Fruit fly (Drosophila melanogaster) whole organism, prepupa: Measurements from ENCODE around the gene CG6163.

Experiments
- Blimp-1 ChIP-seq: fragments of 200-800 bp; sonication (Bioruptor generic); optimal IDR thresholded peaks from 3 replicates; lab custom pipeline; 2017; ENCODE audit warnings: missing biosample characterization, missing genetic modification characterization, mild to moderate bottlenecking, moderate library complexity, missing genetic modification reagents
- CG11294 ChIP-seq: fragments of 200-800 bp; sonication (Bioruptor generic); IDR thresholded peaks from 2 replicates; pipeline ENCODE4 v1.3.6; 2022; ENCODE audit warnings: missing biosample characterization, missing genetic modification characterization
- CG11762 ChIP-seq: fragments of 200-800 bp; sonication (Bioruptor generic); optimal IDR thresholded peaks from 3 replicates; lab custom pipeline; 2016; ENCODE audit warnings: missing biosample characterization, missing genetic modification characterization; ENCODE audit not compliant: insufficient read depth
- CG11902 ChIP-seq: fragments of 200-800 bp; sonication (Bioruptor generic); optimal IDR thresholded peaks from 3 replicates; lab custom pipeline; 2016; ENCODE audit warnings: missing biosample characterization, missing genetic modification characterization
- CG1621 ChIP-seq: fragments of 200-800 bp; sonication (Bioruptor generic); optimal IDR thresholded peaks from 3 replicates; lab custom pipeline; 2018; ENCODE audit warnings: missing biosample characterization, mild to moderate bottlenecking, missing genetic modification characterization
- CG16779 ChIP-seq: fragments of 200-800 bp; sonication (Bioruptor generic); optimal IDR thresholded peaks from 3 replicates; lab custom pipeline; 2017; ENCODE audit warnings: missing biosample characterization, mild to moderate bottlenecking, missing genetic modification characterization
- CG31627 ChIP-seq: fragments of 200-800 bp; sonication (Bioruptor generic); optimal IDR thresholded peaks from 3 replicates; lab custom pipeline; 2016; ENCODE audit warnings: missing biosample characterization, missing genetic modification characterization
- CG32006 ChIP-seq: fragments of 200-800 bp; sonication (Bioruptor generic); optimal IDR thresholded peaks from 3 replicates; lab custom pipeline; 2017; ENCODE audit warnings: missing biosample characterization, mild to moderate bottlenecking, missing genetic modification characterization
- CG3919 ChIP-seq: fragments of 200-800 bp; sonication (Bioruptor generic); optimal IDR thresholded peaks from 3 replicates; lab custom pipeline; 2016; ENCODE audit warnings: missing biosample characterization, missing genetic modification characterization
- CG4318 ChIP-seq: fragments of 200-800 bp; sonication (Bioruptor generic); optimal IDR thresholded peaks from 3 replicates; lab custom pipeline; 2017; ENCODE audit warnings: missing biosample characterization, mild to moderate bottlenecking, missing genetic modification characterization
- CG6163 ChIP-seq: fragments of 200-800 bp; sonication (Bioruptor generic); IDR thresholded peaks from 3 replicates; pipeline ENCODE4 v1.3.6; 2022; ENCODE audit warnings: missing biosample characterization, missing genetic modification characterization
- CG6276 ChIP-seq: fragments of 200-800 bp; sonication (Bioruptor generic); optimal IDR thresholded peaks from 2 replicates; lab custom pipeline; 2017; ENCODE audit warnings: missing biosample characterization, mild to moderate bottlenecking, missing genetic modification characterization
- CG6792 ChIP-seq: fragments of 200-800 bp; sonication (Bioruptor generic); optimal IDR thresholded peaks from 3 replicates; lab custom pipeline; 2016; ENCODE audit warnings: missing biosample characterization, missing genetic modification characterization
- CG6808 ChIP-seq: fragments of 200-800 bp; sonication (Bioruptor generic); optimal IDR thresholded peaks from 3 replicates; lab custom pipeline; 2017; ENCODE audit warnings: missing biosample characterization, missing genetic modification characterization, mild to moderate bottlenecking, moderate library complexity, missing genetic modification reagents
- CG6854 ChIP-seq: fragments of 200-800 bp; sonication (Bioruptor generic); optimal IDR thresholded peaks from 2 replicates; lab custom pipeline; 2017; ENCODE audit warnings: missing biosample characterization, mild to moderate bottlenecking, missing genetic modification characterization
- CG8119 ChIP-seq: fragments of 200-800 bp; sonication (Bioruptor generic); IDR thresholded peaks from 3 replicates; pipeline ENCODE4 v1.3.6; 2022; ENCODE audit warnings: missing biosample characterization, missing genetic modification characterization
- CG8319 ChIP-seq: fragments of 200-800 bp; sonication (Bioruptor generic); optimal IDR thresholded peaks from 3 replicates; lab custom pipeline; 2016; ENCODE audit warnings: missing biosample characterization, missing genetic modification characterization
- CG9139 ChIP-seq: fragments of 200-800 bp; sonication (Bioruptor generic); optimal IDR thresholded peaks from 3 replicates; lab custom pipeline; 2017; ENCODE audit warnings: missing biosample characterization, mild to moderate bottlenecking, missing genetic modification characterization
- Eip75B ChIP-seq: fragments of 200-800 bp; sonication (Bioruptor generic); optimal IDR thresholded peaks from 3 replicates; lab custom pipeline; 2016; ENCODE audit warnings: missing biosample characterization, missing genetic modification characterization
- Eip78C ChIP-seq: fragments of 200-800 bp; sonication (Bioruptor generic); peaks from one replicate; lab custom pipeline; 2016; ENCODE audit warnings: missing biosample characterization, missing genetic modification characterization
- Eip93F ChIP-seq: fragments of 200-800 bp; sonication (Bioruptor generic); optimal IDR thresholded peaks from 2 replicates; lab custom pipeline; 2016; ENCODE audit warnings: missing biosample characterization, mild to moderate bottlenecking, missing genetic modification characterization
- Ets96B ChIP-seq: fragments of 200-800 bp; optimal IDR thresholded peaks from 2 replicates; lab custom pipeline; 2019; ENCODE audit warnings: missing biosample characterization, mild to moderate bottlenecking, missing genetic modification characterization, moderate library complexity
- Hr38 ChIP-seq: sonication (Bioruptor generic); optimal IDR thresholded peaks from 2 replicates; lab custom pipeline; 2016; ENCODE audit warnings: missing biosample characterization, missing genetic modification characterization
- Hr39 ChIP-seq: fragments of 200-800 bp; sonication (Bioruptor generic); optimal IDR thresholded peaks from 2 replicates; lab custom pipeline; 2016; ENCODE audit warnings: missing biosample characterization, missing genetic modification characterization
- Lpt ChIP-seq: fragments of 200-800 bp; sonication (Bioruptor generic); optimal IDR thresholded peaks from 3 replicates; lab custom pipeline; 2016; ENCODE audit warnings: missing biosample characterization, missing genetic modification characterization
- Met ChIP-seq: fragments of 200-800 bp; sonication (Bioruptor generic); optimal IDR thresholded peaks from 3 replicates; lab custom pipeline; 2016; ENCODE audit warnings: missing biosample characterization, missing genetic modification characterization
- OdsH ChIP-seq: fragments of 200-800 bp; sonication (Bioruptor generic); optimal IDR thresholded peaks from 3 replicates; lab custom pipeline; 2016; ENCODE audit warnings: missing biosample characterization, missing genetic modification characterization
- Sox102F ChIP-seq: fragments of 200-800 bp; sonication (Bioruptor generic); optimal IDR thresholded peaks from 2 replicates; lab custom pipeline; 2016; ENCODE audit warnings: missing biosample characterization, mild to moderate bottlenecking, missing genetic modification characterization
- Sox14 ChIP-seq: fragments of 200-800 bp; sonication (Bioruptor generic); optimal IDR thresholded peaks from 3 replicates; lab custom pipeline; 2016; ENCODE audit warnings: missing biosample characterization, missing genetic modification characterization
- acj6 ChIP-seq: fragments of 200-800 bp; sonication (Bioruptor generic); optimal IDR thresholded peaks from 3 replicates; lab custom pipeline; 2016; ENCODE audit warnings: missing biosample characterization, missing genetic modification characterization
- dac ChIP-seq: fragments of 200-800 bp; sonication (Bioruptor generic); optimal IDR thresholded peaks from 2 replicates; lab custom pipeline; 2017; ENCODE audit warnings: missing biosample characterization, mild to moderate bottlenecking, missing genetic modification characterization
- dsx ChIP-seq: fragments of 200-800 bp; optimal IDR thresholded peaks from 3 replicates; lab custom pipeline; 2019; ENCODE audit warnings: missing biosample characterization, mild to moderate bottlenecking, missing genetic modification characterization, moderate library complexity; ENCODE audit not compliant: poor library complexity, severe bottlenecking
- eg ChIP-seq: fragments of 200-800 bp; sonication (Bioruptor generic); IDR thresholded peaks from 3 replicates; pipeline ENCODE4 v1.3.6; 2022; ENCODE audit warnings: missing biosample characterization, missing genetic modification characterization
- esn ChIP-seq: fragments of 200-800 bp; sonication (Bioruptor generic); optimal IDR thresholded peaks from 2 replicates; lab custom pipeline; 2016; ENCODE audit warnings: missing biosample characterization, mild to moderate bottlenecking, missing genetic modification characterization, moderate library complexity
- fd85E ChIP-seq: fragments of 200-800 bp; sonication (Bioruptor generic); optimal IDR thresholded peaks from 3 replicates; lab custom pipeline; 2016; ENCODE audit warnings: missing biosample characterization, missing genetic modification characterization
- fkh ChIP-seq: fragments of 200-800 bp; sonication (Bioruptor generic); optimal IDR thresholded peaks from 3 replicates; lab custom pipeline; 2017; ENCODE audit warnings: missing biosample characterization, mild to moderate bottlenecking, missing genetic modification characterization, moderate library complexity
- salr ChIP-seq, 2 experiments: fragments of 200-800 bp; sonication (Bioruptor generic); optimal IDR thresholded peaks; 3 replicates each; lab custom pipeline; 2016 to 2018; ENCODE audit warnings: missing biosample characterization in 2 of 2, missing genetic modification characterization in 2 of 2, mild to moderate bottlenecking in 1 of 2
- spab ChIP-seq: fragments of 200-800 bp; sonication (Bioruptor generic); optimal IDR thresholded peaks from 2 replicates; lab custom pipeline; 2017; ENCODE audit warnings: missing biosample characterization, mild to moderate bottlenecking, missing genetic modification characterization, missing genetic modification reagents
- svp ChIP-seq: fragments of 200-800 bp; sonication (Bioruptor generic); peaks from one replicate; lab custom pipeline; 2016; ENCODE audit warnings: missing biosample characterization, missing genetic modification characterization
- topi ChIP-seq: fragments of 200-800 bp; sonication (Bioruptor generic); optimal IDR thresholded peaks from 3 replicates; lab custom pipeline; 2016; ENCODE audit warnings: missing biosample characterization, missing genetic modification characterization
- vri ChIP-seq: fragments of 200-800 bp; sonication (Bioruptor generic); optimal IDR thresholded peaks from 3 replicates; lab custom pipeline; 2016; ENCODE audit warnings: missing biosample characterization, mild to moderate bottlenecking, missing genetic modification characterization

Gene CG6163

dm6 chr3L:11322148-11323093 is 42.3 kb downstream of the CG6163 start (continued):
- TF ChIP-seq CG11902 (GFP tag; lab: Kevin White, UChicago) (peak; percentile 38), Blimp-1 (GFP tag; lab: Kevin White, UChicago) (peak; percentile 5), spab (GFP tag; lab: Kevin White, UChicago) (peak; percentile 20), CG16779 (peak; percentile 38), salr (GFP tag; optimal IDR thresholded peaks at IDR 0.05; lab: Kevin White, UChicago) (peak; percentile 25 to 38), fd85E (GFP tag; lab: Kevin White, UChicago) (no peak), dac (no peak), CG8119 (GFP tag; lab: Robert Waterston, UW) (0 out of 3 replicates have a peak, but pooled peaks have one; percentile 36), CG6163 (GFP tag; lab: Robert Waterston, UW) (0 out of 3 replicates have a peak, but pooled peaks have one; percentile 28), CG1621 (tag; lab: Kevin White, UChicago) (peak; percentile 24)

- TF ChIP-seq Eip78C (GFP tag; lab: Kevin White, UChicago) (no peak), Sox102F (GFP tag; lab: Kevin White, UChicago) (no peak), OdsH (no peak), CG11902 (GFP tag; lab: Kevin White, UChicago) (no peak), Met (GFP tag; lab: Kevin White, UChicago) (no peak), CG8319 (no peak), Hr39 (no peak), Sox14 (GFP tag; lab: Kevin White, UChicago) (no peak)
Observed at dm6 chr3L:11321619-11322018, 43.1 kb downstream of the CG6163 start, which contains the start of gene CG6168. Gene CG6168, minus strand, starts transcription at chr3L:11321719.

- TF ChIP-seq CG1621 (tag; lab: Kevin White, UChicago), result no peak
- no peak for TF ChIP-seq OdsH
- no peak for TF ChIP-seq svp (GFP tag; lab: Kevin White, UChicago)
- no peak for TF ChIP-seq eg (GFP tag; lab: Robert Waterston, UW)
- TF ChIP-seq CG6854 (GFP tag; lab: Kevin White, UChicago), result peak; percentile 63
- peak; percentile 7 for TF ChIP-seq dsx
- no peak for TF ChIP-seq Hr39
- no peak for TF ChIP-seq CG11294 (GFP tag; lab: Robert Waterston, UW)
- TF ChIP-seq CG6808, result peak; percentile 4
- no peak for TF ChIP-seq Lpt (GFP tag; lab: Kevin White, UChicago)
Observed at dm6 chr3L:11320124-11320523, 44.6 kb downstream of the CG6163 start.

- TF ChIP-seq acj6 (GFP tag; lab: Kevin White, UChicago), result peak; percentile 88
- TF ChIP-seq CG6276 (GFP tag; lab: Kevin White, UChicago), result peak; percentile 63
- TF ChIP-seq CG6792 (GFP tag; lab: Kevin White, UChicago), result peak; percentile 85
- TF ChIP-seq Eip75B (GFP tag; lab: Kevin White, UChicago), result peak; percentile 81
- TF ChIP-seq CG31627 (GFP tag; lab: Kevin White, UChicago), result peak; percentile 98
- no peak for TF ChIP-seq Hr38 (GFP tag; lab: Kevin White, UChicago)
- TF ChIP-seq dsx, result peak; percentile 58
- peak; percentile 90 for TF ChIP-seq vri
- TF ChIP-seq CG9139 (GFP tag; lab: Kevin White, UChicago), result peak; percentile 39
- peak; percentile 52 to 64 for TF ChIP-seq salr (GFP tag; optimal IDR thresholded peaks at IDR 0.05; lab: Kevin White, UChicago)
- TF ChIP-seq CG32006 (GFP tag; lab: Kevin White, UChicago), result peak; percentile 74
- peak; percentile 97 for TF ChIP-seq esn (GFP tag; lab: Kevin White, UChicago)
- TF ChIP-seq Blimp-1 (GFP tag; lab: Kevin White, UChicago), result peak; percentile 87
- peak; percentile 77 for TF ChIP-seq CG11762 (GFP tag; lab: Kevin White, UChicago)
- TF ChIP-seq Eip93F (GFP tag; lab: Kevin White, UChicago), result peak; percentile 91
- peak; percentile 57 for TF ChIP-seq CG16779
- TF ChIP-seq Sox14 (GFP tag; lab: Kevin White, UChicago), result peak; percentile 92
- peak; percentile 32 for TF ChIP-seq CG4318 (GFP tag; lab: Kevin White, UChicago)
- peak; percentile 59 for TF ChIP-seq fkh
- peak; percentile 98 for TF ChIP-seq Met (GFP tag; lab: Kevin White, UChicago)
- peak; percentile 90 for TF ChIP-seq CG6854 (GFP tag; lab: Kevin White, UChicago)
- peak; percentile 98 for TF ChIP-seq Hr39
- TF ChIP-seq topi (GFP tag; lab: Kevin White, UChicago), result peak; percentile 97
- TF ChIP-seq Ets96B (tag; lab: Kevin White, UChicago), result peak; percentile 66
- TF ChIP-seq spab (GFP tag; lab: Kevin White, UChicago), result peak; percentile 46
- peak; percentile 82 for TF ChIP-seq CG3919 (GFP tag; lab: Kevin White, UChicago)
- peak; percentile 68 for TF ChIP-seq CG8119 (GFP tag; lab: Robert Waterston, UW)
Observed at dm6 chr3L:11318532-11319170, 46.0 kb downstream of the CG6163 start.
